Worm (Caenorhabditis elegans) whole organism, mixed stage, embryonic: ENCODE results near the gene inx-6.

Experiments used
- mab-5 ChIP-seq: fragments of 150-350 bp; optimal IDR thresholded peaks from 2 replicates; lab custom pipeline; 2014; ENCODE audit warnings: missing biosample characterization, missing genetic modification characterization
- nhr-28 ChIP-seq: fragments of 150-350 bp; optimal IDR thresholded peaks from 2 replicates; lab custom pipeline; 2014; ENCODE audit warnings: missing biosample characterization, missing genetic modification characterization
- snpc-4 ChIP-seq: fragments of 150-350 bp; optimal IDR thresholded peaks from 2 replicates; lab custom pipeline; 2014; ENCODE audit warnings: missing biosample characterization, missing genetic modification characterization

DNA sequence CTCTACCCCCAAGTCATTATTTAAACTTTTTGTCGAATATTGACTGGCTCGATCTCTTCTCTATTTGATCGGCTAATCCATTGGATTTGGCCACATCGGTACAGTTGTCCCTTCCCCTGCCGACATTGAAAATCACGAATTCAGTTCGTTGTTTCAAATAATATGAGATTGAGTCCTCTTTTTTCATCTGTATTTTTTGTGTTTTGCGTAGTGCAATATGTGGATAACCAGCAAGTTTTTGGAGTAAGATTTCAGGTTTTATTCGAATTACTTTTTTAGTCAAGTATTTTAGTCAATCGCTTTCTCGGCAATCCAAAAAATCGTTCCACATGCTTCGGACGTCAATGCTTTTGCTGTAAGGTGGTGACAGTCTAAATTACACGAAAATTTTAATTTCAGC is 42.7 kb downstream of the inx-6 start, which contains the start of gene F07C6.3:
- TF ChIP-seq nhr-28: no peak
- TF ChIP-seq snpc-4 (tag; lab: Kevin White, UChicago): no peak
- TF ChIP-seq mab-5: no peak
